Worm (Caenorhabditis elegans): ENCODE results near the gene pcs-1.

pcs-1 gene

ce11 chrII:11619171-11619570 is 41.6 kb upstream of the pcs-1 start:
- TF ChIP-seq bed-3 (GFP tag; optimal IDR thresholded peaks at IDR 0.05) (no peak), ceh-39 (tag; optimal IDR thresholded peaks at IDR 0.05) (no peak), ceh-43 (GFP tag; optimal IDR thresholded peaks at IDR 0.05) (no peak), unc-62 (GFP tag; optimal IDR thresholded peaks at IDR 0.05) (no peak), nhr-28 (tag; optimal IDR thresholded peaks at IDR 0.05) (no peak), snpc-4 (tag; optimal IDR thresholded peaks at IDR 0.05) (no peak), drap-1 (GFP tag; optimal IDR thresholded peaks at IDR 0.05) (no peak), unc-120 (tag; optimal IDR thresholded peaks at IDR 0.05; ENCODE audit: poor library complexity, severe bottlenecking) (no peak), blmp-1 (tag; optimal IDR thresholded peaks at IDR 0.05) (no peak), mls-2 (tag; optimal IDR thresholded peaks at IDR 0.05) (no peak), lin-32 (GFP tag; optimal IDR thresholded peaks at IDR 0.05) (no peak), elt-1 (tag; optimal IDR thresholded peaks at IDR 0.05; ENCODE audit: borderline replicate concordance, insufficient read depth) (no peak)

ce11 chrII:11617715-11618114 is 40.2 kb upstream of the pcs-1 start:
- no peak for TF ChIP-seq ces-1 (GFP tag; optimal IDR thresholded peaks at IDR 0.05)
- no peak for TF ChIP-seq unc-62 (GFP tag; optimal IDR thresholded peaks at IDR 0.05)
- TF ChIP-seq nhr-2 (tag; optimal IDR thresholded peaks at IDR 0.05), result no peak
- no peak for TF ChIP-seq mab-5 (tag; optimal IDR thresholded peaks at IDR 0.05)
- TF ChIP-seq unc-120 (tag; optimal IDR thresholded peaks at IDR 0.05; ENCODE audit: poor library complexity, severe bottlenecking), result no peak
- TF ChIP-seq tbx-8 (GFP tag; optimal IDR thresholded peaks at IDR 0.05), result no peak
- no peak for TF ChIP-seq nhr-12 (tag; optimal IDR thresholded peaks at IDR 0.05)
- no peak for TF ChIP-seq flh-1 (GFP tag; optimal IDR thresholded peaks at IDR 0.05)
- no peak for TF ChIP-seq sem-2 (GFP tag; optimal IDR thresholded peaks at IDR 0.05)
- TF ChIP-seq ztf-11 (tag; optimal IDR thresholded peaks at IDR 0.05), result no peak
- no peak for TF ChIP-seq mls-2 (tag; optimal IDR thresholded peaks at IDR 0.05)
- no peak for TF ChIP-seq nhr-76 (tag; optimal IDR thresholded peaks at IDR 0.05)

ce11 chrII:11616333-11616942 is 38.9 kb upstream of the pcs-1 start:
- TF ChIP-seq nhr-237 (tag; optimal IDR thresholded peaks at IDR 0.05) (no peak), snpc-4 (tag; optimal IDR thresholded peaks at IDR 0.05) (no peak), M03D4.4 (tag; optimal IDR thresholded peaks at IDR 0.05) (no peak), unc-120 (tag; optimal IDR thresholded peaks at IDR 0.05; ENCODE audit: poor library complexity, severe bottlenecking) (no peak), ceh-83 (GFP tag; optimal IDR thresholded peaks at IDR 0.05) (no peak), unc-39 (tag; optimal IDR thresholded peaks at IDR 0.05) (no peak), hlh-1 (tag; optimal IDR thresholded peaks at IDR 0.05) (no peak), drap-1 (GFP tag; optimal IDR thresholded peaks at IDR 0.05) (no peak), ceh-43 (GFP tag; optimal IDR thresholded peaks at IDR 0.05) (no peak), unc-62 (GFP tag; optimal IDR thresholded peaks at IDR 0.05) (no peak), nhr-76 (tag; optimal IDR thresholded peaks at IDR 0.05) (no peak), elt-3 (tag; optimal IDR thresholded peaks at IDR 0.05) (no peak), nhr-2 (tag; optimal IDR thresholded peaks at IDR 0.05) (no peak), blmp-1 (tag; optimal IDR thresholded peaks at IDR 0.05) (no peak)

- TF ChIP-seq flh-1 (GFP tag; optimal IDR thresholded peaks at IDR 0.05) (no peak), ces-1 (GFP tag; optimal IDR thresholded peaks at IDR 0.05) (peak; percentile 14), unc-62 (GFP tag; optimal IDR thresholded peaks at IDR 0.05) (no peak), ceh-83 (GFP tag; optimal IDR thresholded peaks at IDR 0.05) (peak; percentile 35)
Observed at ce11 chrII:11614103-11614857, 36.7 kb upstream of the pcs-1 start.

- TF ChIP-seq lsy-2 (tag; optimal IDR thresholded peaks at IDR 0.05) (no peak), hlh-1 (tag; optimal IDR thresholded peaks at IDR 0.05) (no peak), ztf-11 (tag; optimal IDR thresholded peaks at IDR 0.05) (no peak), nhr-28 (tag; optimal IDR thresholded peaks at IDR 0.05) (no peak), sem-2 (GFP tag; optimal IDR thresholded peaks at IDR 0.05) (no peak), lin-13 (tag; optimal IDR thresholded peaks at IDR 0.05) (no peak), M03D4.4 (tag; optimal IDR thresholded peaks at IDR 0.05) (no peak), flh-1 (GFP tag; optimal IDR thresholded peaks at IDR 0.05) (no peak), ces-1 (GFP tag; optimal IDR thresholded peaks at IDR 0.05) (no peak), tbx-8 (GFP tag; optimal IDR thresholded peaks at IDR 0.05) (no peak), nhr-76 (tag; optimal IDR thresholded peaks at IDR 0.05) (no peak), drap-1 (GFP tag; optimal IDR thresholded peaks at IDR 0.05) (no peak), blmp-1 (tag; optimal IDR thresholded peaks at IDR 0.05) (no peak), snpc-4 (tag; optimal IDR thresholded peaks at IDR 0.05) (no peak), elt-1 (tag; optimal IDR thresholded peaks at IDR 0.05; ENCODE audit: borderline replicate concordance, insufficient read depth) (no peak)
Observed at ce11 chrII:11612034-11612723, 34.6 kb upstream of the pcs-1 start, which contains the start of gene F07A11.5. Gene F07A11.5 (plus strand): TSS chrII:11612300.
